Fruit fly (Drosophila melanogaster): ENCODE results near the gene ss.

The ss gene

DNA sequence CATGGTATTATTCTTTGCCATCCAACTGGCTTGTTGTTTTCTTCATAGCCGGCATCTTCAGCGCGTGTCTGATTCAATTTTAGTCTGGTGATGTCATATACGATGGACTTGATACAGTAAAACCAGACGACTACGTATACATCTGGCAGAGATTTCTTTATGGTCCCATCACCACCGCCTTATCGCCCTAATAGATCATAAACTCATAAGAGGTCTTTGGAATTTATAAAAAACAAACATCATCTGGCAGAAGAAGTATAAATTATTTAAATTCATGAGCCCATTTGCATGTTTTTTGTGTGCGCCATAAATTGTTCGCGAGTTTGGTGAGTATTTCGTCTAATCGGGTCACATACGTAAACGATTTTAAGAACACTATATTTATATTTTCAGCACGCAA lies 55.2 kb downstream of the ss start:
- TF ChIP-seq br (GFP tag; optimal IDR thresholded peaks at IDR 0.05), result no peak
- no peak for TF ChIP-seq pan (optimal IDR thresholded peaks at IDR 0.05)
- no peak for TF ChIP-seq fru (GFP tag; optimal IDR thresholded peaks at IDR 0.05)
- no peak for TF ChIP-seq jim (GFP tag; optimal IDR thresholded peaks at IDR 0.05)
- no peak for TF ChIP-seq CG32264 (GFP tag; optimal IDR thresholded peaks at IDR 0.05)
- TF ChIP-seq dsf (GFP tag; optimal IDR thresholded peaks at IDR 0.05; ENCODE audit: borderline replicate concordance), result no peak

DNA sequence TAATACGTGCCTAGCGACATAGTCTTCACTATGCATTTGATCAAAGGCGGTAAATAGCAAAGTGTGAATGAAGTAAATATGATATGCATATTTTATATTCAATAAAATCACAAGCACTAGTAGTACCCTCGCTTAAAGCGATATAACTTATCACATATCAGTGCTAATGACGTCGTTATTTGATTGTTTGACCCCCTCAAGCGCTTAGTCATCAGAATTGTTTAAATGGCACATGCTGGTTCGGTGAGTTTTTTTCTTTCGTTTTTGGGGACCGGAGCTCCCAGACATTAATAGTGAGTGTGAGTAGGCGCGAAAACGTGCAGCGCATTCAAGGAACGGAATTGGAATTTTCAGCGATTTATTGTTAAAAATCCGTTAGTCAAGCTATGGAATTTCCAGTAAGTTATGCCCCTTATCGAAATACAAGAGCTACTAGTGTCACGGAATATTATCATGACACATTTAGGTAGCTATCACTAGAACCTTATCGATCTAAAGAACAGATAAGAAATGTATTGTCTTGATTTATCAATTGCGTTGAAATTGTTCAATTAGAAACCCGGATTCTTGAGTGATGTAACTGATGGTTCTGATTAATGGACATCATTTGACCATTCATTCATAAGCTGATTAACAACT lies 55.7 kb downstream of the ss start:
- TF ChIP-seq dsf (GFP tag; optimal IDR thresholded peaks at IDR 0.05; ENCODE audit: borderline replicate concordance), result no peak
- TF ChIP-seq foxo (GFP tag; optimal IDR thresholded peaks at IDR 0.05), result no peak
- no peak for TF ChIP-seq HLH106 (tag; optimal IDR thresholded peaks at IDR 0.05)
- no peak for TF ChIP-seq tai (GFP tag; optimal IDR thresholded peaks at IDR 0.05)
- TF ChIP-seq br (GFP tag; optimal IDR thresholded peaks at IDR 0.05), result no peak
- TF ChIP-seq Dfd (GFP tag; optimal IDR thresholded peaks at IDR 0.05), result no peak
- TF ChIP-seq Hr78 (GFP tag; optimal IDR thresholded peaks at IDR 0.05), result no peak
- TF ChIP-seq CrebA (GFP tag; optimal IDR thresholded peaks at IDR 0.05; ENCODE audit: borderline replicate concordance), result no peak
- no peak for TF ChIP-seq woc (GFP tag; optimal IDR thresholded peaks at IDR 0.05)
- no peak for TF ChIP-seq dmrt93B (GFP tag; optimal IDR thresholded peaks at IDR 0.05)
- no peak for TF ChIP-seq psq (GFP tag; optimal IDR thresholded peaks at IDR 0.05)
- no peak for TF ChIP-seq Myc (optimal IDR thresholded peaks at IDR 0.05)

DNA sequence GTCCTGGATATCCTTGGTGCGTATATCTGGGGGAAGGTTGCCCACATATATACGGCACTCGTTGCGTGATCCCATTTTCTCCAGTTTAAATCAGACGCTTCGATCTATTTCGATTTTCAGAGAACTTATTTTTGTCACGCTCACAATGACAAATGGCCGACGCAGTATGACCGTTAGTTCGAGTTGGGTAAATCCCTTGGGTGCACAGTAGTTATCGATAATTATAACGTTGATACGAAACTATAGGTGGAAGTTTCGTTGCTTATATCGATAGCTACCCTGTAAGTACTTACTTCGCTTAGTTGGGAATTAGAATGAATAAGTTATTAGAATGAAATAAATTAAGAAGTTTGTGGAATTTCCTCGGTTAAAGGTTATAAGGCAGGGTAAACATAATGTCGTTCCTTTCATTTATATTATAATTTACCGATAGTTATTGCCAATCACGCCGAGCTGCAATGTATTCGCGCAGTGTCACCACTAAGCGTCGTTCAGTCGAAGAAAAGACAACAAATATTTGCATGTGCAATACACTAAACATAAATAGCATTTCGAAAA lies 61.6 kb downstream of the ss start, which contains the start of the genes SF2 and pad:
TSS of gene SF2 (minus strand) at position 172 of the 558 bp plus-strand sequence.
TSS of gene pad (plus strand) at position 502 of the 558 bp plus-strand sequence.
- TF ChIP-seq sage (GFP tag; optimal IDR thresholded peaks at IDR 0.05) (no peak), Jra (GFP tag; optimal IDR thresholded peaks at IDR 0.05) (peak; percentile 88), usp (GFP tag; optimal IDR thresholded peaks at IDR 0.05) (no peak), Dif (GFP tag; optimal IDR thresholded peaks at IDR 0.05; ENCODE audit: partially characterized antibody) (no peak), psq (GFP tag; optimal IDR thresholded peaks at IDR 0.05) (peak; percentile 70), Vsx2 (GFP tag; optimal IDR thresholded peaks at IDR 0.05; ENCODE audit: partially characterized antibody) (no peak), foxo (GFP tag; optimal IDR thresholded peaks at IDR 0.05) (peak in 1 of 2 experiments; percentile 87), sv (GFP tag; optimal IDR thresholded peaks at IDR 0.05) (peak; percentile 62), OdsH (GFP tag; optimal IDR thresholded peaks at IDR 0.05) (peak; percentile 72), Hnf4 (GFP tag; optimal IDR thresholded peaks at IDR 0.05) (peak; percentile 87), Hr83 (GFP tag; optimal IDR thresholded peaks at IDR 0.05; ENCODE audit: poor library complexity, severe bottlenecking) (no peak), jim (GFP tag; optimal IDR thresholded peaks at IDR 0.05) (no peak), Mio (GFP tag; optimal IDR thresholded peaks at IDR 0.05) (no peak), CrebA (GFP tag; optimal IDR thresholded peaks at IDR 0.05; ENCODE audit: borderline replicate concordance) (no peak), GATAd (GFP tag; optimal IDR thresholded peaks at IDR 0.05) (no peak), ey (GFP tag; optimal IDR thresholded peaks at IDR 0.05) (peak; percentile 82), Rel (GFP tag; optimal IDR thresholded peaks at IDR 0.05) (no peak), Rel (tag; optimal IDR thresholded peaks at IDR 0.05) (peak; percentile 94), N (GFP tag; optimal IDR thresholded peaks at IDR 0.05) (no peak), Sp1 (GFP tag; optimal IDR thresholded peaks at IDR 0.05) (peak; percentile 80), lola (GFP tag; optimal IDR thresholded peaks at IDR 0.05) (no peak), CG32264 (GFP tag; optimal IDR thresholded peaks at IDR 0.05) (peak; percentile 52), HLH106 (tag; optimal IDR thresholded peaks at IDR 0.05) (peak; percentile 86), dmrt93B (GFP tag; optimal IDR thresholded peaks at IDR 0.05) (peak; percentile 69), fru (GFP tag; optimal IDR thresholded peaks at IDR 0.05) (peak; percentile 87), dl (GFP tag; optimal IDR thresholded peaks at IDR 0.05; ENCODE audit: insufficient read depth in 1 of 2, partially characterized antibody in 2 of 2) (no peak), h (GFP tag; optimal IDR thresholded peaks at IDR 0.05) (peak; percentile 89), Dfd (GFP tag; optimal IDR thresholded peaks at IDR 0.05) (no peak), tai (GFP tag; optimal IDR thresholded peaks at IDR 0.05) (no peak), CG9705 (GFP tag; optimal IDR thresholded peaks at IDR 0.05) (peak; percentile 73), Abd-B (GFP tag; optimal IDR thresholded peaks at IDR 0.05) (no peak), dsf (GFP tag; optimal IDR thresholded peaks at IDR 0.05; ENCODE audit: borderline replicate concordance) (peak; percentile 70), woc (GFP tag; optimal IDR thresholded peaks at IDR 0.05) (peak; percentile 95), Hr78 (GFP tag; optimal IDR thresholded peaks at IDR 0.05) (no peak), brk (GFP tag; optimal IDR thresholded peaks at IDR 0.05) (no peak), rgr (GFP tag; optimal IDR thresholded peaks at IDR 0.05) (peak; percentile 83), pan (optimal IDR thresholded peaks at IDR 0.05) (no peak), br (GFP tag; optimal IDR thresholded peaks at IDR 0.05) (peak; percentile 81), Myc (optimal IDR thresholded peaks at IDR 0.05) (peak; percentile 48)
